Worm (Caenorhabditis elegans) whole organism, midembryonic: ENCODE measurements around the gene T27A8.7.
"Not testable (repeated sequence)": the region's sequence is repeated elsewhere in the genome, so short reads cannot be mapped to it uniquely, and the experiment has no call there.

Experiments
- T22C8.4 ChIP-seq: fragments of 200-800 bp; sonication (Bioruptor generic); IDR thresholded peaks from 2 replicates; pipeline ENCODE4 v1.3.6; 2022; ENCODE audit warnings: missing genetic modification characterization, missing compliant biosample characterization
- cog-1 ChIP-seq: sonication (generic microtip); optimal IDR thresholded peaks from 2 replicates; lab custom pipeline; 2016; ENCODE audit warnings: missing genetic modification characterization, missing compliant biosample characterization
- flt-1 ChIP-seq: fragments of 200-800 bp; sonication (Bioruptor generic); IDR thresholded peaks from 2 replicates; pipeline ENCODE4 v1.3.6; 2022; ENCODE audit warnings: missing genetic modification characterization, missing compliant biosample characterization
- klf-2 ChIP-seq: fragments of 200-800 bp; sonication (Bioruptor generic); conservative IDR thresholded peaks from 2 replicates; pipeline ENCODE4 v1.3.6; 2022; ENCODE audit warnings: missing genetic modification reagents, missing genetic modification characterization, missing compliant biosample characterization
- med-1 ChIP-seq: sonication (generic microtip); optimal IDR thresholded peaks from 2 replicates; lab custom pipeline; 2017; ENCODE audit warnings: missing genetic modification characterization, mild to moderate bottlenecking, missing compliant biosample characterization, antibody characterized with exemption, missing genetic modification reagents; ENCODE audit not compliant: insufficient read depth
- ref-1 ChIP-seq: fragments of 200-800 bp; sonication (Bioruptor generic); conservative IDR thresholded peaks from 2 replicates; pipeline ENCODE4 v1.3.6; 2022; ENCODE audit warnings: missing genetic modification reagents, missing genetic modification characterization, missing compliant biosample characterization
- tab-1 ChIP-seq: fragments of 200-800 bp; sonication (Bioruptor generic); IDR thresholded peaks from 2 replicates; pipeline ENCODE4 v1.3.6; 2022; ENCODE audit warnings: missing genetic modification characterization, missing compliant biosample characterization
- ztf-23 ChIP-seq: fragments of 200-800 bp; sonication (Bioruptor generic); IDR thresholded peaks from 2 replicates; pipeline ENCODE4 v1.3.6; 2022; ENCODE audit warnings: missing genetic modification reagents, missing genetic modification characterization, missing compliant biosample characterization
- ztf-29 ChIP-seq: fragments of 200-800 bp; sonication (Bioruptor generic); IDR thresholded peaks from 2 replicates; pipeline ENCODE4 v1.3.6; 2022; ENCODE audit warnings: missing genetic modification reagents, missing genetic modification characterization, missing compliant biosample characterization

Gene T27A8.7

DNA sequence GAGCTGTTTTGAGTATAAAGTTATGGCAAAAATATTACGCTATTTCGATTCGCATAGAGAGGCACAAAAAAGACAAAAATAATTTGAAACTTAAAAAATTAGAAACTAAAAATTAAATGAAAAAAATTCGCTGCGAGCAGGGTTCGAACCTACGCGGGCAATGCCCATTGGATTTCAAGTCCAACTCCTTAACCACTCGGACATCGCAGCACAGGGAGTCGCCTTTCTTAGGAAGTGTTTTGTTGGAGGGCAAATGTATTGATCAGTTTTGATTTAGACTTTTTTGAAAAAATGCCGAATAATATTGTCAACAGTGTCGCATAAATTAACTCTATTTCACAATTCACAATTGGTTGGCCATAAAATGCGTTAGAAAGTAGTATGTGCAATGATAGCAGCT is 12.9 kb upstream of the T27A8.7 start:
- TF ChIP-seq ztf-23 (GFP tag; lab: Robert Waterston, UW) (no peak), cog-1 (no peak), ref-1 (no peak), ztf-29 (GFP tag; lab: Robert Waterston, UW) (no peak), flt-1 (GFP tag; lab: Robert Waterston, UW) (no peak), klf-2 (GFP tag; lab: Robert Waterston, UW) (no peak), T22C8.4 (GFP tag; lab: Robert Waterston, UW) (no peak), tab-1 (GFP tag; lab: Robert Waterston, UW) (no peak), med-1 (GFP tag; lab: Kevin White, UChicago) (no peak)

DNA sequence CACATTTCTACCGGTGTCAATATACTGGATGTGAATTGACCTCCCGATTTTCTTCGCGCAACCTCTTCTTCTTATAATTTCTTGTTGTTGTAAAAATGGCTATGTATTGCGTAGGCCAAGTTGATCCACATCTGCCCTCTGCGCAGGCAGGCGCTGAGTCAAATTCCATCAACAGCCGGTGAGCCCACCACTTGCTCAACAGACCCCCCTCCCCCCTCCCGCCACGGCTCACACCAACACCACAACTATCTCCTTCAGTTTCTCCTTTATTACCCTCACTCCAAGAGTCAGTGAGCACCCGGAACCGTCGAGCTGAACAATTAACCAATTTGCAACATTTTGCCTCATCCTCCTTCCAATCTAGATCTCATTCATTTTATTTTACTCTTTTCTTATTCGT is 11.0 kb upstream of the T27A8.7 start:
- TF ChIP-seq ztf-29 (GFP tag; lab: Robert Waterston, UW) (no peak), med-1 (GFP tag; lab: Kevin White, UChicago) (no peak), ztf-23 (GFP tag; lab: Robert Waterston, UW) (no peak), flt-1 (GFP tag; lab: Robert Waterston, UW) (no peak), cog-1 (no peak), ref-1 (no peak), klf-2 (GFP tag; lab: Robert Waterston, UW) (no peak), tab-1 (GFP tag; lab: Robert Waterston, UW) (no peak), T22C8.4 (GFP tag; lab: Robert Waterston, UW) (no peak)

DNA sequence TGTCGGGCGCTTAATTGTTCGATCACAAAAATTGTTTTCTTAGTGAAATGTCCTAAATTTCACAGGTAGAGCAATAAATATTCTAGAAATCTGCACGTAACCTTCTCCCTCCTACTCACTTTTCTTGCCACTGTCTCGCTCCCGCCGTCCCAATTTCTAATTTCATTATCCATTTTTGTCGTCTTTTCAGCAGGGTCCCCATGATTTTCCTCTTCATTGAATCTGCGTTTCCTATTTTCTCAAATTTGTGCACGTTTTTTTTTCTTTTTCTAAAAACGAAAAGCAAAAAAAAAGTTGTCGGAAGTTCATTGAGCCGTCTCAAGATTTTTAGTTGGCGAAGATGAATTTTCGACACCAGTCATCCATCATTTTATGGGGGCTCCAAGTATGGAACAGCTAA is 9.0 kb upstream of the T27A8.7 start:
- TF ChIP-seq ztf-29 (GFP tag; lab: Robert Waterston, UW) (no peak), cog-1 (no peak), T22C8.4 (GFP tag; lab: Robert Waterston, UW) (no peak), flt-1 (GFP tag; lab: Robert Waterston, UW) (no peak), med-1 (GFP tag; lab: Kevin White, UChicago) (no peak), ref-1 (no peak), klf-2 (GFP tag; lab: Robert Waterston, UW) (no peak), ztf-23 (GFP tag; lab: Robert Waterston, UW) (no peak), tab-1 (GFP tag; lab: Robert Waterston, UW) (no peak)

DNA sequence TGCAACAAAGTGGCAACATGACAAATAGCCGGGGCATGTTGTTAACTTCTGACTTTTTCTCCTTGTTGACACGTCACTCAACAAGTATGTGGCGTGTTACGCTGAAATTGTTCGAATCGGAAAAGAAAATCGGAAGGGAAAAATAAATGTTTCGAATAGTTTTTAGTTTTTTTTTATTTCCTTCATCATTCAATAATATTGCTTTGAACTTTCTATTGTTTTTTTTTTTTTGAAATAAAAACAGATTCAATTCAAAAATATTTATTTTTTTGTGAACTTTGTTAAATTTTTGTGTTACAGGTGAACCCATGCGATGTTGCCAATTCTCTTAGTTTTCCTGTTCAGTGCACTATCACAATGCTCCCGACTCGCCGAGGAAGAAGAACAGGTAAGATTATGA is 5.8 kb upstream of the T27A8.7 start, which contains the start of gene cpd-2:
Gene cpd-2, plus strand, starts transcription at position 301 of the 400 bp plus-strand sequence.
- no peak for TF ChIP-seq ztf-29 (GFP tag; lab: Robert Waterston, UW)
- TF ChIP-seq cog-1: no peak
- no peak for TF ChIP-seq T22C8.4 (GFP tag; lab: Robert Waterston, UW)
- TF ChIP-seq tab-1 (GFP tag; lab: Robert Waterston, UW): no peak
- TF ChIP-seq ztf-23 (GFP tag; lab: Robert Waterston, UW): no peak
- TF ChIP-seq med-1 (GFP tag; lab: Kevin White, UChicago): no peak
- TF ChIP-seq ref-1: no peak
- TF ChIP-seq flt-1 (GFP tag; lab: Robert Waterston, UW): no peak

DNA sequence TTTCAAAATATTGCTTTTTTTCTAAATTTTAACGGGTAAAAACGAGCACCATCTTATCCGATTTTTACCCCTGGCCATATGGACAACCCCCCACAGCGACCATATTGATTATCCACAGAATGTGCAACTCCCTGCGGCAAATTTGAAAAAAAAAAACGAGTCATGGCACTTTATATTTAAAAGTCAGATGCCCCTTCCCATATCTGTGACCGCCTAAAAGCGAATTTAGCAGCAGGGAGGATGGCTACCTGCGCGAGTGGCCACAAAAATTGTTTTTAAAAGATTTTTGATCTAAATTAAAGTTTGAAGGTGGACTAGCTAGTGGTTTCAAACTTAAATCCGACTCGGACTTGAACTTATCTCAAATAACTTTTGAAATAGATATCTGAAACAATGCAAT is 1.1 kb downstream of the T27A8.7 start:
- TF ChIP-seq tab-1 (GFP tag; lab: Robert Waterston, UW): no peak
- no peak for TF ChIP-seq med-1 (GFP tag; lab: Kevin White, UChicago)
- TF ChIP-seq cog-1: peak; percentile 84
- no peak for TF ChIP-seq ztf-29 (GFP tag; lab: Robert Waterston, UW)
- peak; percentile 75 for TF ChIP-seq ztf-23 (GFP tag; lab: Robert Waterston, UW)
- peak; percentile 63 for TF ChIP-seq klf-2 (GFP tag; lab: Robert Waterston, UW)
- peak; percentile 40; the same call in 1 of the 2 replicates for TF ChIP-seq flt-1 (GFP tag; lab: Robert Waterston, UW)
- TF ChIP-seq ref-1: 0 out of 2 replicates have a peak, but pooled peaks have one; percentile 33
- peak; percentile 36; the same call in 1 of the 2 replicates for TF ChIP-seq T22C8.4 (GFP tag; lab: Robert Waterston, UW)

DNA sequence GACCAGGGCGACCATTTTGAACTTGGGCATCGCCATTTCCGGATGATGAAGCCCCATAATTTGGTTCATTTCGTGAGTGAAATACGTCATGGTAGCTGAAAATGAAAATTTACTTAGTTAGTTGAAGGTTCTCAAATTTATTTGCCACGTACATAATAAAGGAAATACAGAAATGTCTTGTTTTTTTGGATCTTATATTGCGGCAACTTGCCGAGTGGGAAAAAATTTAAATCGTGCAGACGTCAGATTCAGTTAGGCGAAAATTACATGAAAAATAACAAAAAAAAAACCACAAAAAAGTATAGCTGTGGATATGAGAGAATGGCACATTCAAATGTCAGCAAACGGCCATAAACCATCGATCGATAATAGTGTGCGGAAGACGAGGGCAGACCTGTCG is 3.5 kb downstream of the T27A8.7 start, which contains the start of gene T27A8.2:
Gene T27A8.2, minus strand, starts transcription at position 101 of the 400 bp plus-strand sequence.
- no peak for TF ChIP-seq klf-2 (GFP tag; lab: Robert Waterston, UW)
- peak; percentile 17; the same call in 1 of the 2 replicates for TF ChIP-seq T22C8.4 (GFP tag; lab: Robert Waterston, UW)
- no peak for TF ChIP-seq ztf-23 (GFP tag; lab: Robert Waterston, UW)
- TF ChIP-seq med-1 (GFP tag; lab: Kevin White, UChicago): no peak
- TF ChIP-seq ztf-29 (GFP tag; lab: Robert Waterston, UW): no peak

DNA sequence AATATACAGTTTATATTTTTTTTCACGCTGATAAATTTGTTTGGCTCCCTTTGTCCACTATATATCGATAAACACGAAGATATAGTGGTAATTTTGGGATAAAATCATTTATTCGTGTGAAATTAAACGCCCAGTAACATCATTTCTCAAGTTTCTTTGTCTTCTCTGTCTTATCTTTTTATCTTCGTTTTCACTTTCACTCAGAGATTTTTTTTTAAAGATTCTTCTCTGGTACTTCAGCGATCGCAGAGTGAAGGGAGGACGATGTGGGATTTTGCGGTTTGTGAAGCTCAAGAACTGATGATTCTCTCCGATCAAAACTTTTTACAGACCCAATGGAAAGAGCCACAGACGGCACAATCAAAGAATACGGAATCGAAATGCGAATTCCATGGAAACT is 7.0 kb downstream of the T27A8.7 start, which contains the start of gene T27A8.3:
Gene T27A8.3, plus strand, starts transcription at position 301 of the 400 bp plus-strand sequence.
- TF ChIP-seq T22C8.4, ztf-23, flt-1 (GFP tag; lab: Robert Waterston, UW): not testable (repeated sequence)

DNA sequence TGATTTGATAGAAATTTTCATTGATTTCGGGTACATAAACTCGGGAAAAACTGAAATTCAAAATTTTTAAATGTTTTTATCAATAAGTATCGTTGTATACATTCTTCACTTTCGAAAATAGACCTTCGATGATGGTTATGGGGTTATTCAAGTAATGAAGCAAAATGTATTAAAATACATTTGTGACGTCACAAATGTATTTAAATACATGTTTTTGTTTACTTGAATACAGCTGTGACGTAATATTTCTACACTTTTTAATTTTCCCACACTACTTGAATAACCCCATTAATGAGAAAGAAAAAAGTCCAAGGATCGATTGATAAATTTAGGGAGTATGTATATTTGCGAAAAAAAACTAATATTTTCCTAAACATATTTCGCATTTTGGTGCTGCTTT is 12.6 kb downstream of the T27A8.7 start:
- TF ChIP-seq T22C8.4 (GFP tag; lab: Robert Waterston, UW): no peak
- TF ChIP-seq ztf-23 (GFP tag; lab: Robert Waterston, UW): no peak
- TF ChIP-seq flt-1 (GFP tag; lab: Robert Waterston, UW): no peak
- TF ChIP-seq ztf-29 (GFP tag; lab: Robert Waterston, UW): no peak

DNA sequence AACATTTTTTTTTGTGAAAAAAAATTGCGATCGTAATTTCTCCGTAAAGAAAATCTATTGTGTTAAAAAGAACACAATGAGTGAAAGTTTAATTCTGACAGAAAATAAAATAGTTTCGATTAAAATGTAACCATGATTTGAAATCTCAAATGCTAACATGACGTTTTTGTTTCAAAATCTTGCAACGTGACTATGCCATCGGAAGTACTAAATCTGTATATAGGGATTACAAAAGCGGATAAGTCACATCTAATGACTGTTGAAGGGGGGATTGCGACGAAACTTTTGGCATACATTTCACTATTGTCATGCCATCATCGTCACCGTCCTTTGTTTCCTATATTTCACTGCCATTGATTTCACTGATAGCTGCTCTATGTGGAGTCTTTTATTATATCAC is 17.2 kb downstream of the T27A8.7 start, which contains the start of gene col-187:
Gene col-187, plus strand, starts transcription at position 301 of the 400 bp plus-strand sequence.
- no peak for TF ChIP-seq ref-1
- TF ChIP-seq cog-1: no peak
- no peak for TF ChIP-seq T22C8.4 (GFP tag; lab: Robert Waterston, UW)
- TF ChIP-seq flt-1 (GFP tag; lab: Robert Waterston, UW): no peak
- TF ChIP-seq klf-2 (GFP tag; lab: Robert Waterston, UW): no peak
- TF ChIP-seq med-1 (GFP tag; lab: Kevin White, UChicago): no peak
- no peak for TF ChIP-seq tab-1 (GFP tag; lab: Robert Waterston, UW)
- TF ChIP-seq ztf-23 (GFP tag; lab: Robert Waterston, UW): no peak
- no peak for TF ChIP-seq ztf-29 (GFP tag; lab: Robert Waterston, UW)
